Worm (Caenorhabditis elegans) whole organism, young adult: ENCODE results near the gene mrps-18A.

ENCODE experiments used
- B0019.2 ChIP-seq: fragments of 200-800 bp; sonication (Bioruptor generic); conservative IDR thresholded peaks from 2 replicates; pipeline ENCODE4 v1.3.6; 2022; ENCODE audit warnings: missing genetic modification reagents, missing genetic modification characterization, missing compliant biosample characterization
- F23B12.7 ChIP-seq: sonication (generic microtip); optimal IDR thresholded peaks from 2 replicates; lab custom pipeline; 2017; ENCODE audit warnings: missing genetic modification characterization, mild to moderate bottlenecking, missing compliant biosample characterization, antibody characterized with exemption, moderate library complexity; ENCODE audit not compliant: insufficient read depth
- mxl-1 ChIP-seq: sonication (generic microtip); optimal IDR thresholded peaks from 2 replicates; lab custom pipeline; 2016; ENCODE audit warnings: missing genetic modification characterization, missing compliant biosample characterization
- nfyb-1 ChIP-seq: fragments of 200-800 bp; sonication (Bioruptor generic); IDR thresholded peaks from 2 replicates; pipeline ENCODE4 v1.3.6; 2022; ENCODE audit warnings: missing genetic modification reagents, missing genetic modification characterization, missing compliant biosample characterization
- unc-62 ChIP-seq: fragments of 150-350 bp; optimal IDR thresholded peaks from 2 replicates; lab custom pipeline; 2014; ENCODE audit warnings: missing biosample characterization, missing genetic modification reagents, missing genetic modification characterization

ce11 chrIII:8298216-8298920 is 33.4 kb downstream of the mrps-18A start:
- TF ChIP-seq B0019.2 (GFP tag; lab: Robert Waterston, UW) (no peak), mxl-1 (tag; lab: Kevin White, UChicago) (no peak), unc-62 (GFP tag; lab: Kevin White, UChicago) (no peak), F23B12.7 (tag; lab: Kevin White, UChicago) (no peak), nfyb-1 (GFP tag; lab: Robert Waterston, UW) (no peak)
